Worm (Caenorhabditis elegans) whole organism, early embryonic: ENCODE results near the gene ifas-3.
A peak's percentile ranks its signal among the peaks of the same experiment; 100 is the strongest.

Experiments used
- B0310.2 ChIP-seq: sonication (generic microtip); optimal IDR thresholded peaks from 2 replicates; lab custom pipeline; 2016; ENCODE audit warnings: mild to moderate bottlenecking, missing genetic modification characterization, missing compliant biosample characterization
- F13C5.2 ChIP-seq: sonication (generic microtip); optimal IDR thresholded peaks from 2 replicates; lab custom pipeline; 2017; ENCODE audit warnings: mild to moderate bottlenecking, missing genetic modification characterization, inconsistent platforms, missing compliant biosample characterization
- aly-1 ChIP-seq: sonication (generic microtip); optimal IDR thresholded peaks from 2 replicates; lab custom pipeline; 2016; ENCODE audit warnings: missing genetic modification characterization, missing compliant biosample characterization
- ama-1 ChIP-seq: fragments of 150-350 bp; optimal IDR thresholded peaks from 2 replicates; lab custom pipeline; 2014
- ceh-13 ChIP-seq: fragments of 200-800 bp; sonication (Bioruptor generic); optimal IDR thresholded peaks from 2 replicates; lab custom pipeline; 2018; ENCODE audit warnings: mild to moderate bottlenecking, missing genetic modification characterization, missing compliant biosample characterization
- ceh-36 ChIP-seq: sonication (generic microtip); optimal IDR thresholded peaks from 2 replicates; lab custom pipeline; 2016; ENCODE audit warnings: missing genetic modification characterization, inconsistent platforms, missing compliant biosample characterization
- ets-7 ChIP-seq: sonication (generic microtip); optimal IDR thresholded peaks from 2 replicates; lab custom pipeline; 2016; ENCODE audit warnings: missing genotype, missing genetic modification characterization, missing compliant biosample characterization
- flt-1 ChIP-seq: fragments of 200-800 bp; sonication (Bioruptor generic); IDR thresholded peaks from 2 replicates; pipeline ENCODE4 v1.3.6; 2022; ENCODE audit warnings: missing genetic modification characterization, missing compliant biosample characterization
- hmbx-1 ChIP-seq: sonication (generic microtip); optimal IDR thresholded peaks from 2 replicates; lab custom pipeline; 2016; ENCODE audit warnings: mild to moderate bottlenecking, missing genetic modification characterization, missing compliant biosample characterization
- hmg-4 ChIP-seq: fragments of 200-800 bp; sonication (Bioruptor generic); optimal IDR thresholded peaks from 2 replicates; lab custom pipeline; 2018; ENCODE audit warnings: mild to moderate bottlenecking, missing genetic modification characterization, missing compliant biosample characterization
- hnd-1 ChIP-seq: sonication (generic microtip); optimal IDR thresholded peaks from 2 replicates; lab custom pipeline; 2016; ENCODE audit warnings: missing genetic modification characterization, missing compliant biosample characterization
- pes-1 ChIP-seq: fragments of 200-800 bp; sonication (Bioruptor generic); IDR thresholded peaks from 2 replicates; pipeline ENCODE4 v1.3.6; 2022; ENCODE audit warnings: missing genetic modification reagents, missing genetic modification characterization, missing compliant biosample characterization
- scrt-1 ChIP-seq: fragments of 200-800 bp; sonication (Bioruptor generic); IDR thresholded peaks from 2 replicates; pipeline ENCODE4 v1.3.6; 2022; ENCODE audit warnings: missing genetic modification characterization, missing compliant biosample characterization
- sea-1 ChIP-seq: fragments of 200-800 bp; sonication (Bioruptor generic); conservative IDR thresholded peaks from 2 replicates; pipeline ENCODE4 v1.3.6; 2022; ENCODE audit warnings: missing genetic modification characterization, missing compliant biosample characterization
- tbx-11 ChIP-seq: fragments of 200-800 bp; sonication (Bioruptor generic); IDR thresholded peaks from 2 replicates; pipeline ENCODE4 v1.3.6; 2022; ENCODE audit warnings: missing genetic modification characterization, missing compliant biosample characterization
- tbx-37 ChIP-seq: fragments of 200-800 bp; sonication (Bioruptor generic); conservative IDR thresholded peaks from 2 replicates; pipeline ENCODE4 v1.3.6; 2022; ENCODE audit warnings: missing genetic modification reagents, missing genetic modification characterization, missing compliant biosample characterization
- tra-4 ChIP-seq: sonication (generic microtip); optimal IDR thresholded peaks from 2 replicates; lab custom pipeline; 2017; ENCODE audit warnings: missing genetic modification characterization, missing compliant biosample characterization

The ifas-3 gene

ce11 chrIV:15950838-15951581, at the start of gene ifas-3:
Gene ifas-3, minus strand, starts transcription at chrIV:15950888.
- TF ChIP-seq pes-1 (GFP tag; lab: Robert Waterston, UW) (no peak), tbx-37 (GFP tag; lab: Robert Waterston, UW) (no peak), F13C5.2 (no peak), tra-4 (no peak)

- TF ChIP-seq F13C5.2 (no peak), hnd-1 (tag; lab: Kevin White, UChicago) (no peak), hmg-4 (no peak), pes-1 (GFP tag; lab: Robert Waterston, UW) (no peak), ama-1 (lab: Kevin White, UChicago) (no peak), tra-4 (no peak), tbx-11 (GFP tag; lab: Robert Waterston, UW) (no peak), scrt-1 (GFP tag; lab: Robert Waterston, UW) (no peak), B0310.2 (no peak), ceh-36 (no peak), tbx-37 (GFP tag; lab: Robert Waterston, UW) (no peak), ets-7 (tag; lab: Kevin White, UChicago) (no peak), ceh-13 (no peak), flt-1 (GFP tag; lab: Robert Waterston, UW) (no peak), hmbx-1 (no peak), aly-1 (tag; lab: Kevin White, UChicago) (no peak), sea-1 (GFP tag; lab: Robert Waterston, UW) (no peak)
Measured at ce11 chrIV:15999692-16000091, 49.0 kb upstream of the ifas-3 start.

- TF ChIP-seq scrt-1 (GFP tag; lab: Robert Waterston, UW): no peak
- TF ChIP-seq tra-4: no peak
- TF ChIP-seq tbx-11 (GFP tag; lab: Robert Waterston, UW): no peak
- TF ChIP-seq hmbx-1: no peak
- no peak for TF ChIP-seq B0310.2
- no peak for TF ChIP-seq aly-1 (tag; lab: Kevin White, UChicago)
- TF ChIP-seq hmg-4: no peak
- TF ChIP-seq ceh-36: no peak
- no peak for TF ChIP-seq ceh-13
- no peak for TF ChIP-seq ets-7 (tag; lab: Kevin White, UChicago)
- no peak for TF ChIP-seq ama-1 (lab: Kevin White, UChicago)
- no peak for TF ChIP-seq tbx-37 (GFP tag; lab: Robert Waterston, UW)
- no peak for TF ChIP-seq pes-1 (GFP tag; lab: Robert Waterston, UW)
- no peak for TF ChIP-seq sea-1 (GFP tag; lab: Robert Waterston, UW)
- no peak for TF ChIP-seq flt-1 (GFP tag; lab: Robert Waterston, UW)
- no peak for TF ChIP-seq F13C5.2
- TF ChIP-seq hnd-1 (tag; lab: Kevin White, UChicago): no peak
Measured at ce11 chrIV:15997906-15998305, 47.2 kb upstream of the ifas-3 start.

- TF ChIP-seq hmg-4 (no peak), tbx-37 (GFP tag; lab: Robert Waterston, UW) (no peak), B0310.2 (no peak), ceh-13 (no peak), tra-4 (no peak), sea-1 (GFP tag; lab: Robert Waterston, UW) (no peak), flt-1 (GFP tag; lab: Robert Waterston, UW) (no peak), scrt-1 (GFP tag; lab: Robert Waterston, UW) (no peak), hnd-1 (tag; lab: Kevin White, UChicago) (no peak), tbx-11 (GFP tag; lab: Robert Waterston, UW) (no peak), aly-1 (tag; lab: Kevin White, UChicago) (no peak), ceh-36 (no peak), F13C5.2 (no peak), hmbx-1 (no peak), ama-1 (lab: Kevin White, UChicago) (no peak), ets-7 (tag; lab: Kevin White, UChicago) (no peak), pes-1 (GFP tag; lab: Robert Waterston, UW) (no peak)
Measured at ce11 chrIV:15994505-15994904, 43.8 kb upstream of the ifas-3 start, which contains the start of gene Y105C5B.20. Gene Y105C5B.20, minus strand, starts transcription at chrIV:15994605.

ce11 chrIV:15991416-15991815, 40.7 kb upstream of the ifas-3 start:
- TF ChIP-seq ceh-13 (no peak), hmg-4 (no peak)

- TF ChIP-seq ceh-36 (no peak), hmg-4 (no peak), F13C5.2 (peak; percentile 12), tra-4 (no peak), tbx-37 (GFP tag; lab: Robert Waterston, UW) (no peak)
Measured at ce11 chrIV:15983920-15984631, 33.4 kb upstream of the ifas-3 start, which contains the start of gene Y105C5B.19. Gene Y105C5B.19, minus strand, starts transcription at chrIV:15983970.

ce11 chrIV:15964307-15964706, 13.6 kb upstream of the ifas-3 start, which contains the start of gene Y105C5B.18:
Gene Y105C5B.18, plus strand, starts transcription at chrIV:15964607.
- TF ChIP-seq hmg-4 (no peak), ceh-36 (no peak), ceh-13 (no peak)

ce11 chrIV:15962801-15963200, 12.1 kb upstream of the ifas-3 start, which contains the start of gene Y105C5B.17:
Gene Y105C5B.17, plus strand, starts transcription at chrIV:15963101.
- no peak for TF ChIP-seq hmg-4
- no peak for TF ChIP-seq hnd-1 (tag; lab: Kevin White, UChicago)
- TF ChIP-seq pes-1 (GFP tag; lab: Robert Waterston, UW): no peak
